Worm (Caenorhabditis elegans) whole organism, early embryonic: ENCODE data around the gene C34B4.2.

Source experiments
- B0310.2 ChIP-seq: sonication (generic microtip); optimal IDR thresholded peaks from 2 replicates; lab custom pipeline; 2016; ENCODE audit warnings: mild to moderate bottlenecking, missing genetic modification characterization, missing compliant biosample characterization
- F13C5.2 ChIP-seq: sonication (generic microtip); optimal IDR thresholded peaks from 2 replicates; lab custom pipeline; 2017; ENCODE audit warnings: mild to moderate bottlenecking, missing genetic modification characterization, inconsistent platforms, missing compliant biosample characterization
- ama-1 ChIP-seq: fragments of 150-350 bp; optimal IDR thresholded peaks from 2 replicates; lab custom pipeline; 2014
- ceh-36 ChIP-seq: sonication (generic microtip); optimal IDR thresholded peaks from 2 replicates; lab custom pipeline; 2016; ENCODE audit warnings: missing genetic modification characterization, inconsistent platforms, missing compliant biosample characterization
- ets-7 ChIP-seq: sonication (generic microtip); optimal IDR thresholded peaks from 2 replicates; lab custom pipeline; 2016; ENCODE audit warnings: missing genotype, missing genetic modification characterization, missing compliant biosample characterization
- hmbx-1 ChIP-seq: sonication (generic microtip); optimal IDR thresholded peaks from 2 replicates; lab custom pipeline; 2016; ENCODE audit warnings: mild to moderate bottlenecking, missing genetic modification characterization, missing compliant biosample characterization
- scrt-1 ChIP-seq: fragments of 200-800 bp; sonication (Bioruptor generic); IDR thresholded peaks from 2 replicates; pipeline ENCODE4 v1.3.6; 2022; ENCODE audit warnings: missing genetic modification characterization, missing compliant biosample characterization
- sea-1 ChIP-seq: fragments of 200-800 bp; sonication (Bioruptor generic); conservative IDR thresholded peaks from 2 replicates; pipeline ENCODE4 v1.3.6; 2022; ENCODE audit warnings: missing genetic modification characterization, missing compliant biosample characterization
- tbx-37 ChIP-seq: fragments of 200-800 bp; sonication (Bioruptor generic); conservative IDR thresholded peaks from 2 replicates; pipeline ENCODE4 v1.3.6; 2022; ENCODE audit warnings: missing genetic modification reagents, missing genetic modification characterization, missing compliant biosample characterization

DNA sequence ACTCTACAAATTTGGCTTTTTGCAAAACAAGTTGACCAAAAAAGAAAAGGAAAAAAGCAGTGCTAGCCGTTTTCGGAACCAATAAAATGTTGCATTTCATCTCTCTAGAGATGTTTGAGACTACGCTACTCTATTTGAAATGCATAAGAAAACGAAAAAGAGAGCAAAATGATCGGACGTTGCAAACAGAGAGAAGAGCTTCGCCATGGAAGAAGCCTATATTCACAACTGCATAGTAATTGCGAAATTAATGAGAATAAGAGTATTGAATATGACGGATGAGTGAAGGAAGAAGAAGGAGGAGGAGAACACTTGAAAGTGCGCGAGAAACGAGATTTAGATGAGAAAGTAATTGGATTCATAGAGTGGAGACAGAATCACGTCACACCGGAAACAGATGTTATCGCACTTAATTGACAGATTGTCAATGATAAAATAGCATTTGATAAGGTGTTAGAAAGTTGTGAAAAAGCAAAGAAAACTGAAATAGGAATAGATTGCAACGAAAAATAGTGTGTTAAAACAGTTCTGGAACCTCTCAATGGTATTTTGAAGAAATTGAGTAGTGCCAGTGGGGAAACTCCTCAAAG, 23.1 kb downstream of the C34B4.2 start:
- TF ChIP-seq sea-1 (GFP tag; lab: Robert Waterston, UW) (no peak), ceh-36 (tag; lab: Kevin White, UChicago) (no peak), B0310.2 (tag; lab: Kevin White, UChicago) (no peak), ama-1 (lab: Kevin White, UChicago) (no peak), ets-7 (tag; lab: Kevin White, UChicago) (no peak), hmbx-1 (tag; lab: Kevin White, UChicago) (no peak), tbx-37 (GFP tag; lab: Robert Waterston, UW) (no peak), scrt-1 (GFP tag; lab: Robert Waterston, UW) (no peak), F13C5.2 (tag; lab: Kevin White, UChicago) (no peak)
